Worm (Caenorhabditis elegans) whole organism, L2 larva: ENCODE data around the gene F41E7.6.

Experiments
- C34F6.9 ChIP-seq: fragments of 150-350 bp; optimal IDR thresholded peaks from 2 replicates; lab custom pipeline; 2014; ENCODE audit warnings: missing biosample characterization, missing genetic modification characterization
- R02D3.7 ChIP-seq: fragments of 150-350 bp; optimal IDR thresholded peaks from 2 replicates; lab custom pipeline; 2014; ENCODE audit warnings: missing biosample characterization, missing genetic modification characterization
- ZK546.5 ChIP-seq: sonication (generic microtip); optimal IDR thresholded peaks from 2 replicates; lab custom pipeline; 2017; ENCODE audit warnings: missing biosample characterization, missing genetic modification characterization
- alr-1 ChIP-seq: fragments of 150-350 bp; optimal IDR thresholded peaks from 2 replicates; lab custom pipeline; 2014; ENCODE audit warnings: missing biosample characterization, missing genetic modification characterization
- aly-2 ChIP-seq: fragments of 150-350 bp; optimal IDR thresholded peaks from 2 replicates; lab custom pipeline; 2014; ENCODE audit warnings: missing biosample characterization, missing genetic modification characterization
- blmp-1 ChIP-seq: sonication (generic microtip); optimal IDR thresholded peaks from 2 replicates; lab custom pipeline; 2017; ENCODE audit warnings: missing genetic modification characterization, mild to moderate bottlenecking, missing compliant biosample characterization, antibody characterized with exemption, moderate library complexity; ENCODE audit not compliant: insufficient read depth
- ceh-16 ChIP-seq: fragments of 150-350 bp; optimal IDR thresholded peaks from 2 replicates; lab custom pipeline; 2014; ENCODE audit warnings: missing biosample characterization, missing genetic modification characterization
- ceh-82 ChIP-seq: fragments of 150-350 bp; optimal IDR thresholded peaks from 2 replicates; lab custom pipeline; 2014; ENCODE audit warnings: missing biosample characterization, missing genetic modification characterization
- crh-2 ChIP-seq: sonication (generic microtip); optimal IDR thresholded peaks from 2 replicates; lab custom pipeline; 2017; ENCODE audit warnings: missing biosample characterization, missing genetic modification characterization
- dmd-4 ChIP-seq: sonication (generic microtip); optimal IDR thresholded peaks from 2 replicates; lab custom pipeline; 2017; ENCODE audit warnings: missing biosample characterization, missing genetic modification characterization
- egl-27 ChIP-seq: sonication (generic microtip); optimal IDR thresholded peaks from 3 replicates; lab custom pipeline; 2017; ENCODE audit warnings: missing biosample characterization, missing genetic modification reagents, missing genetic modification characterization
- elt-3 ChIP-seq: sonication (generic microtip); optimal IDR thresholded peaks from 2 replicates; lab custom pipeline; 2017; ENCODE audit warnings: missing biosample characterization, missing genetic modification characterization
- fos-1 ChIP-seq: fragments of 150-350 bp; optimal IDR thresholded peaks from 2 replicates; lab custom pipeline; 2014; ENCODE audit warnings: missing biosample characterization, missing genetic modification characterization
- gmeb-1 ChIP-seq: fragments of 150-350 bp; optimal IDR thresholded peaks from 2 replicates; lab custom pipeline; 2014; ENCODE audit warnings: missing biosample characterization, missing genetic modification characterization
- lin-11 ChIP-seq: fragments of 150-350 bp; sonication (generic microtip); optimal IDR thresholded peaks from 2 replicates; lab custom pipeline; 2014; ENCODE audit warnings: missing biosample characterization, missing genetic modification characterization, inconsistent platforms, mixed read lengths
- lin-13 ChIP-seq: fragments of 150-350 bp; optimal IDR thresholded peaks from 2 replicates; lab custom pipeline; 2014; ENCODE audit warnings: missing biosample characterization, missing genetic modification reagents, missing genetic modification characterization
- lin-39 ChIP-seq: fragments of 150-350 bp; optimal IDR thresholded peaks from 2 replicates; lab custom pipeline; 2014; ENCODE audit warnings: missing biosample characterization, missing genetic modification reagents, missing genetic modification characterization
- lsy-2 ChIP-seq, 2 experiments: fragments of 150-350 bp in 1 of 2; sonication (generic microtip) in 1 of 2; optimal IDR thresholded peaks; 2 replicates each; lab custom pipeline; 2014 to 2017; ENCODE audit warnings: missing biosample characterization in 2 of 2, missing genetic modification characterization in 2 of 2
- mab-5 ChIP-seq: fragments of 150-350 bp; optimal IDR thresholded peaks from 2 replicates; lab custom pipeline; 2014; ENCODE audit warnings: missing biosample characterization, missing genetic modification characterization
- mbf-1 ChIP-seq: sonication (generic microtip); optimal IDR thresholded peaks from 2 replicates; lab custom pipeline; 2017; ENCODE audit warnings: missing biosample characterization, missing genetic modification characterization
- nhr-12 ChIP-seq: fragments of 150-350 bp; optimal IDR thresholded peaks from 2 replicates; lab custom pipeline; 2014; ENCODE audit warnings: missing biosample characterization, missing genetic modification characterization
- nhr-129 ChIP-seq: fragments of 150-350 bp; optimal IDR thresholded peaks from 2 replicates; lab custom pipeline; 2014; ENCODE audit warnings: missing biosample characterization, missing genetic modification characterization
- nhr-21 ChIP-seq: fragments of 150-350 bp; optimal IDR thresholded peaks from 2 replicates; lab custom pipeline; 2014; ENCODE audit warnings: missing biosample characterization, missing genetic modification characterization
- nhr-23 ChIP-seq: fragments of 150-350 bp; optimal IDR thresholded peaks from 2 replicates; lab custom pipeline; 2014; ENCODE audit warnings: missing biosample characterization, missing genetic modification reagents, missing genetic modification characterization
- nhr-25 ChIP-seq: fragments of 150-350 bp; sonication (generic microtip); optimal IDR thresholded peaks from 3 replicates; lab custom pipeline; 2014; ENCODE audit warnings: missing biosample characterization, missing genetic modification characterization
- nhr-6 ChIP-seq: fragments of 150-350 bp; optimal IDR thresholded peaks from 2 replicates; lab custom pipeline; 2014; ENCODE audit warnings: missing biosample characterization, missing genetic modification characterization
- nhr-77 ChIP-seq: fragments of 150-350 bp; optimal IDR thresholded peaks from 2 replicates; lab custom pipeline; 2014; ENCODE audit warnings: missing biosample characterization, missing genetic modification characterization
- sem-4 ChIP-seq: fragments of 150-350 bp; optimal IDR thresholded peaks from 2 replicates; lab custom pipeline; 2014; ENCODE audit warnings: missing biosample characterization, missing genetic modification reagents, missing genetic modification characterization
- sma-3 ChIP-seq: sonication (generic microtip); optimal IDR thresholded peaks from 2 replicates; lab custom pipeline; 2016; ENCODE audit warnings: missing genetic modification reagents, missing genetic modification characterization, missing compliant biosample characterization
- sma-9 ChIP-seq, 2 experiments: fragments of 150-350 bp in 1 of 2; sonication (generic microtip) in 1 of 2; optimal IDR thresholded peaks; 2 replicates each; lab custom pipeline; 2014 to 2016; ENCODE audit warnings: missing genetic modification characterization in 2 of 2, mild to moderate bottlenecking in 1 of 2, missing biosample characterization in 1 of 2, missing compliant biosample characterization in 1 of 2, missing genetic modification reagents in 1 of 2, moderate library complexity in 1 of 2
- unc-39 ChIP-seq: fragments of 150-350 bp; optimal IDR thresholded peaks from 2 replicates; lab custom pipeline; 2014; ENCODE audit warnings: missing biosample characterization, missing genetic modification characterization
- unc-55 ChIP-seq: fragments of 150-350 bp; sonication (generic microtip); optimal IDR thresholded peaks from 3 replicates; lab custom pipeline; 2014; ENCODE audit warnings: missing biosample characterization, missing genetic modification reagents, missing genetic modification characterization
- unc-62 ChIP-seq: fragments of 150-350 bp; optimal IDR thresholded peaks from 2 replicates; lab custom pipeline; 2014; ENCODE audit warnings: missing biosample characterization, missing genetic modification reagents, missing genetic modification characterization
- ztf-1 ChIP-seq: fragments of 200-800 bp; sonication (Bioruptor generic); conservative IDR thresholded peaks from 2 replicates; pipeline ENCODE4 v1.3.6; 2022; ENCODE audit warnings: missing genetic modification characterization, missing compliant biosample characterization
- ztf-11 ChIP-seq: sonication (generic microtip); optimal IDR thresholded peaks from 2 replicates; lab custom pipeline; 2017; ENCODE audit warnings: missing biosample characterization, missing genetic modification characterization
- ztf-4 ChIP-seq: fragments of 150-350 bp; optimal IDR thresholded peaks from 2 replicates; lab custom pipeline; 2014; ENCODE audit warnings: missing biosample characterization, missing genetic modification characterization

F41E7.6 gene

ce11 chrX:10301920-10302319 is 8.3 kb downstream of the F41E7.6 start:
- TF ChIP-seq unc-55 (GFP tag; lab: Kevin White, UChicago) = no peak
- peak; percentile 62 for TF ChIP-seq blmp-1
- TF ChIP-seq egl-27 (tag; lab: Kevin White, UChicago) = peak; percentile 3
- TF ChIP-seq ceh-16 = peak; percentile 75
- peak; percentile 49 for TF ChIP-seq sma-9 (GFP tag; optimal IDR thresholded peaks at IDR 0.05; lab: Kevin White, UChicago)
- TF ChIP-seq sma-9 (tag; optimal IDR thresholded peaks at IDR 0.05; lab: Kevin White, UChicago) = no peak
- no peak for TF ChIP-seq lin-13 (GFP tag; lab: Kevin White, UChicago)
- peak; percentile 11 for TF ChIP-seq crh-2 (tag; lab: Kevin White, UChicago)
- TF ChIP-seq R02D3.7 (tag; lab: Kevin White, UChicago) = no peak
- no peak for TF ChIP-seq nhr-21 (tag; lab: Kevin White, UChicago)
- TF ChIP-seq sem-4 (tag; lab: Kevin White, UChicago) = no peak
- peak; percentile 13 for TF ChIP-seq fos-1 (tag; lab: Kevin White, UChicago)
- TF ChIP-seq ceh-82 (tag; lab: Kevin White, UChicago) = no peak
- peak; percentile 88 for TF ChIP-seq nhr-25 (tag; lab: Kevin White, UChicago)
- TF ChIP-seq, all 48 proteins: peak for 7

DNA sequence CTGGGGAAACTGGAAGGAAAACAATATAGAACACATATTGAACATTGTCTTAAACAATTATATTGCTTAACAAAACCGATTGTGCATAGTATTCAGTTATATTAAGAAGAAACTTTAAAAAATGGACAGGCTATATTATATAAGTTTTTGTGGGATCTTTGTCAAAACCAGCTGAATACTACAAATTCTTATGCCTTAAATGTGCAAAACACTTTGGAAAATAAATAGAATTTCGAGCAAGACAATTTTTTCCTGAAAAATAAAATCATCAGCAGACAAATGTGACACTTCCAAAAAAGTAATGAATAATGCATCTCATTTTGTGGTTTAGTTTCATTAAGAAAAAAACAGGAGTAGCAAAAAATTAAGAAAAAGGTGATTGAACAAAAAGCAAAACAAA is 12.9 kb downstream of the F41E7.6 start:
- no peak for TF ChIP-seq nhr-12
- TF ChIP-seq ztf-1 (GFP tag; lab: Robert Waterston, UW) = no peak
- TF ChIP-seq ceh-16 = no peak
- TF ChIP-seq alr-1 (tag; lab: Kevin White, UChicago) = no peak
- TF ChIP-seq ztf-11 (tag; lab: Kevin White, UChicago) = no peak
- no peak for TF ChIP-seq elt-3 (tag; lab: Kevin White, UChicago)
- TF ChIP-seq lin-39 = no peak
- TF ChIP-seq gmeb-1 (tag; lab: Kevin White, UChicago) = no peak

ce11 chrX:10285634-10286033 is 24.6 kb downstream of the F41E7.6 start, which contains the start of gene npr-6:
Gene npr-6 (minus strand): TSS chrX:10285734.
- no peak for TF ChIP-seq ztf-1 (GFP tag; lab: Robert Waterston, UW)
- TF ChIP-seq R02D3.7 (tag; lab: Kevin White, UChicago) = no peak

ce11 chrX:10279299-10279698 is 31.0 kb downstream of the F41E7.6 start, which contains the start of gene slc-9B.1:
Gene slc-9B.1 (plus strand): TSS chrX:10279599.
- TF ChIP-seq unc-39 (tag; lab: Kevin White, UChicago) (no peak), sem-4 (tag; lab: Kevin White, UChicago) (no peak), sma-3 (GFP tag; lab: Kevin White, UChicago) (no peak), ztf-4 (no peak), C34F6.9 (tag; lab: Kevin White, UChicago) (no peak), nhr-77 (no peak), nhr-21 (tag; lab: Kevin White, UChicago) (no peak), nhr-129 (tag; lab: Kevin White, UChicago) (no peak), unc-55 (GFP tag; lab: Kevin White, UChicago) (no peak)

ce11 chrX:10277118-10277517 is 33.1 kb downstream of the F41E7.6 start:
- no peak for TF ChIP-seq sma-9 (GFP tag; optimal IDR thresholded peaks at IDR 0.05; lab: Kevin White, UChicago)
- TF ChIP-seq sma-9 (tag; optimal IDR thresholded peaks at IDR 0.05; lab: Kevin White, UChicago) = no peak
- no peak for TF ChIP-seq nhr-23 (tag; lab: Kevin White, UChicago)
- no peak for TF ChIP-seq nhr-12
- TF ChIP-seq nhr-6 (tag; lab: Kevin White, UChicago) = no peak
- TF ChIP-seq aly-2 = no peak

- no peak for TF ChIP-seq unc-39 (tag; lab: Kevin White, UChicago)
These were observed 35.8 kb downstream of the F41E7.6 start for ce11 chrX:10274470-10274869.

- TF ChIP-seq ceh-82 (tag; lab: Kevin White, UChicago) = no peak
- no peak for TF ChIP-seq lin-11 (tag; lab: Kevin White, UChicago)
- TF ChIP-seq nhr-12 = no peak
- no peak for TF ChIP-seq nhr-77
- no peak for TF ChIP-seq C34F6.9 (tag; lab: Kevin White, UChicago)
- TF ChIP-seq mab-5 = no peak
- no peak for TF ChIP-seq gmeb-1 (tag; lab: Kevin White, UChicago)
- no peak for TF ChIP-seq lin-39
- TF ChIP-seq mbf-1 (tag; lab: Kevin White, UChicago) = no peak
- no peak for TF ChIP-seq ZK546.5 (tag; lab: Kevin White, UChicago)
- TF ChIP-seq dmd-4 (tag; lab: Kevin White, UChicago) = no peak
- no peak for TF ChIP-seq aly-2
- no peak for TF ChIP-seq lsy-2 (tag; optimal IDR thresholded peaks at IDR 0.05; lab: Kevin White, UChicago)
- TF ChIP-seq unc-62 (GFP tag; lab: Kevin White, UChicago) = no peak
- TF ChIP-seq nhr-129 (tag; lab: Kevin White, UChicago) = no peak
- TF ChIP-seq, all 48 proteins: peak for 0
These were observed 36.9 kb downstream of the F41E7.6 start, which contains the start of gene F41E7.2 for ce11 chrX:10273392-10273791. Gene F41E7.2 (plus strand): TSS chrX:10273692.
